Fruit fly (Drosophila melanogaster): ENCODE measurements around the gene CG13784.
A peak's percentile ranks its signal among the peaks of the same experiment; 100 is the strongest.

CG13784 gene

DNA sequence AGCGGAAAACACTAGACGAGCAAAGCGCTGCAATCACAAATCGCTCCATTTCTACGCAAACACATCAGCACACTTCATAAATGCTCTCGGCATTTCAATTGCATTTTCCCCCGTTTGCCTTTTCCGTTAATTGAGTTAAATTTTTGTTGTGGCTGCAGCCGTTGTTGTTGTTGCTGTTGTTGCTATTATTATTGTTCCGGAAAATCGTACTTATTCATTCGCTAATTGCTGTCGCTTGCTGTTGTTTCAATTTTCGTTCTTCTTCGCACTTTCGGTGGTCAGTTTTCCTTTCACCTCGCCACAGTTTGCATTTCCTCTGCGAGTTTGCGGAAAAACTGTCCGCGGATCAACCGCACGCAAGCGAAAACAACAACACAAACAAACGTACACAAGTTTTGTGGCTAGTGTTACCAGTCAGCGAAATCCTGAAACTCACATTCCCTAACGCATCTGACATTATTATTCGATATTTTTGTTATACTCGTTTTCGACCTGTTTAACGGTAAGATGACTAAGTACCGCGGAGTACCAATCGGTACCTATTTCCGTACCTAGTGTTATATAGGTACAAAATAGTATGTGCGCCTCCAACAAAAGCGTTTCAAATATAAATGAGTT lies at the start of gene CG13784:
Gene CG13784 (minus strand): TSS at position 384 of the 618 bp plus-strand sequence.
- peak; percentile 60 for TF ChIP-seq CG17801 (GFP tag; optimal IDR thresholded peaks at IDR 0.05; ENCODE audit: partially characterized antibody)

- TF ChIP-seq CG17801 (GFP tag; optimal IDR thresholded peaks at IDR 0.05; ENCODE audit: partially characterized antibody): no peak
These were observed 46.1 kb upstream of the CG13784 start for dm6 chr2L:7265970-7266369.

DNA sequence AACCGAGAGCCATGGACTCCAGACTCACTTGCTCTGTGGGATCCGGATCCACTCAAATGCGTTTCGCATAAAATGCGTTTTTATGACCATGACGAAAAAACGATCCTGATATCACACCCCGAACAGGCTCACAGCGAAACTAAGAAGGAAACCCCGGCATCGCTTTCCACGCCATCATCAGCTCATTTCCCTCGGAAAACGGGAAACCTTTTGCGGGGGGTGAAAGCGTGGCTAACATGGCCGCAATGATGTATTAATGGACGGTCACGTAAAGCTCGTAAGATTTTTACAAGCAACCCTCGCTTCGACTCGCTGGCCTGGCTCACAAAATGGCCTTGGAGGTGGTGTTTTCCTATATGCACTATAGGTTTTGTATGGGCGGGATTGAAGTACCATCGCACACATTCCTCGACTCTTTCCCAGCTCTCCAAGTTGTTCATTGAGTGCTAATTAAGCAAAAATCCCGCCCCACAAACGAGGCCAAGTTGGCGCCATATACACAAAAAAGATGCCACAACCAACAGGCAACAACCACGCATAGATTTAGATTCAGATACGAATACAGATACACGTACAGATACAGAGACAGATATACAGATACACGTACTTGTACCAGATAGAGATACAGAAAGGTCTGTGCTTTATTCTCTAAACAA lies 45.2 kb upstream of the CG13784 start:
- no peak for TF ChIP-seq CG17801 (GFP tag; optimal IDR thresholded peaks at IDR 0.05; ENCODE audit: partially characterized antibody)

DNA sequence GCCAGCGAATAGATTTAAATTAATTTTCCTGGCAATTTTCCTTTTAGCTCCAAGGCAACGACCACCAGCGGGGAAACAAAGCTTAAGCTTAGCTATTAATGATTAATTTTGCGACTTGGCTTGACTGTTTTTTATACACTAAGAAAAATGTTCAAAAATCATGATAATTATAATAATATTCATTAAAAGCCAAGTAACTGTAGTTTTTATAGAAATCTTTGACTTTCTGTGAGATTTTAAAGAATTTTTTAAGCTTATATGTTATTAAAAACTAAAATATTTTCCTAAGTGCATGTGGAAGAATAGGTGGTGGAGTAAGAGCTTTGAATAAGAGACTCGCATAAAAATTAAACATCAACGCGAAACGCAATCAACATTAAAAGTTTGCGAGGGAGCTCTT lies 44.6 kb upstream of the CG13784 start:
- TF ChIP-seq CG17801 (GFP tag; optimal IDR thresholded peaks at IDR 0.05; ENCODE audit: partially characterized antibody): no peak

- TF ChIP-seq CG17801 (GFP tag; optimal IDR thresholded peaks at IDR 0.05; ENCODE audit: partially characterized antibody): no peak
These were observed 42.7 kb upstream of the CG13784 start for dm6 chr2L:7262580-7262979.

dm6 chr2L:7261989-7262388 lies 42.2 kb upstream of the CG13784 start:
- no peak for TF ChIP-seq CG17801 (GFP tag; optimal IDR thresholded peaks at IDR 0.05; ENCODE audit: partially characterized antibody)

DNA sequence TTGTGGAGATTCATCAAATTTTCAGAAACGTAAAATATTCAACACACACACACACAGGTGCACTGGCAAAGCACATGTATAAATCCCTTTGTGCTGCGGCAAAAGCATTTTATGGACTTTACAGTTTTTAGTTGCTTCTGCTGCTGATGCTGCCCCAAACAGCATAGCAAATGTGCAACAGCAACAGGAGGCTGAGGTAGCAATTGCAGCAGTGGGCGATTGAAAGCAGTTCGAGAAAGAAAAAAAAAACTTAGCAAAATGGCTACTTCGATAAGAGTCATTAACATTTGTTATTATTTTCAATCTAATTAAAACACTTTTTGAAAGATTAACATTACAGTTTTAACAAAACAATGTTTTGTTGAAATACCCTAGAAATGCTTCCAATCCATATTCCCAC lies 40.4 kb upstream of the CG13784 start:
- no peak for TF ChIP-seq CG17801 (GFP tag; optimal IDR thresholded peaks at IDR 0.05; ENCODE audit: partially characterized antibody)

- no peak for TF ChIP-seq CG17801 (GFP tag; optimal IDR thresholded peaks at IDR 0.05; ENCODE audit: partially characterized antibody)
These were observed 39.7 kb upstream of the CG13784 start for dm6 chr2L:7259500-7259899.

DNA sequence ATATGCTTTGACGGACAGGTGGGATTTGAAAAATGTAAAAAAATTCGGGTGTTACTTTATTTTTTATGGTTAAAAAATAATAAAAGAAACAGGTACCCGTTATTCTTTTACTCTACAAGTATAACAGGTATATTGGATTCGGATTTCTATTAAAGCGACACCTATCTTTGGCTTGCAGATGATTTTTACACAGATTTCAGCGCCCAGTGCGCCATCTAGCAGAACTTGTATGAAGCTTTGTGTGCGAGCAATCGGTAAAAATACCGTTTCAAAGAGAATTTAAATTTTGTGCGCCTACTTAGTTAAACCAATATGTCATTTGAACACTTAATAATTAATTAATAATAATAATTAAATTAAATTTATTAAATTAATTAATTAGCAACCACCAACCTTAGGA lies 38.3 kb upstream of the CG13784 start:
- TF ChIP-seq CG17801 (GFP tag; optimal IDR thresholded peaks at IDR 0.05; ENCODE audit: partially characterized antibody): no peak

dm6 chr2L:7257212-7257611 lies 37.4 kb upstream of the CG13784 start, which contains the start of gene CG31909:
Gene CG31909 (plus strand): TSS chr2L:7257512.
- no peak for TF ChIP-seq CG17801 (GFP tag; optimal IDR thresholded peaks at IDR 0.05; ENCODE audit: partially characterized antibody)

dm6 chr2L:7256144-7256543 lies 36.3 kb upstream of the CG13784 start:
- TF ChIP-seq CG17801 (GFP tag; optimal IDR thresholded peaks at IDR 0.05; ENCODE audit: partially characterized antibody): no peak

- TF ChIP-seq CG17801 (GFP tag; optimal IDR thresholded peaks at IDR 0.05; ENCODE audit: partially characterized antibody): no peak
These were observed 34.9 kb upstream of the CG13784 start for dm6 chr2L:7254712-7255183.

dm6 chr2L:7252882-7253281 lies 33.0 kb upstream of the CG13784 start, which contains the start of gene CG13786:
Gene CG13786 (minus strand): TSS chr2L:7252982.
- TF ChIP-seq CG17801 (GFP tag; optimal IDR thresholded peaks at IDR 0.05; ENCODE audit: partially characterized antibody): no peak

- no peak for TF ChIP-seq CG17801 (GFP tag; optimal IDR thresholded peaks at IDR 0.05; ENCODE audit: partially characterized antibody)
These were observed 29.5 kb upstream of the CG13784 start, which contains the start of gene Ndae1 for dm6 chr2L:7249293-7249819. Gene Ndae1 (minus strand): TSS chr2L:7249343.

dm6 chr2L:7248114-7248513 lies 28.3 kb upstream of the CG13784 start:
- TF ChIP-seq CG17801 (GFP tag; optimal IDR thresholded peaks at IDR 0.05; ENCODE audit: partially characterized antibody): no peak

- no peak for TF ChIP-seq CG17801 (GFP tag; optimal IDR thresholded peaks at IDR 0.05; ENCODE audit: partially characterized antibody)
These were observed 22.5 kb upstream of the CG13784 start for dm6 chr2L:7242240-7242793.

Measured in ovary, adult (tissue).